Fruit fly (Drosophila melanogaster): ENCODE data around the gene Vha26.

DNA sequence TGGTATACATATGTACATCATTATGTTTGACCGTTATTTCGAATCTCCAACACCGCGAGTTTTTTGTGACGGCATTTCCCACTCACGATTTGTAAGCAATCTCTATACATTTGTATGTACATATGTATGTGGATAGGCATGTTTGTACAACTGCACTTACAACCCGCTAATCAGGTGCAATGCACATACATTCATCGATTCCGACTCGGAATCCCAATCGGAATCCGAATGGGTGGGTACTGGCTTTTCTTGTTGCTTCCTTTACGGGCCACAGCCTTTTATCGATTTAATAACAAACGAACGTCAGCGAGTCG, 20.2 kb upstream of the Vha26 start:
- TF ChIP-seq CG1233 (GFP tag; optimal IDR thresholded peaks at IDR 0.05) (no peak), jumu (GFP tag; optimal IDR thresholded peaks at IDR 0.05) (no peak), peb (GFP tag; IDR thresholded peaks at IDR 0.05) (no peak), CG2202 (tag; optimal IDR thresholded peaks at IDR 0.05) (no peak), CG15073 (GFP tag; optimal IDR thresholded peaks at IDR 0.05) (no peak), Sox102F (GFP tag; optimal IDR thresholded peaks at IDR 0.05) (no peak), CG33557 (GFP tag; optimal IDR thresholded peaks at IDR 0.05) (no peak), Gsc (GFP tag; IDR thresholded peaks at IDR 0.05) (no peak), gsb (GFP tag; IDR thresholded peaks at IDR 0.05) (no peak)

All from whole organism, embryonic.